Fruit fly (Drosophila melanogaster) whole organism, embryonic: ENCODE results near the gene LysRS.
A peak's percentile ranks its signal among the peaks of the same experiment; 100 is the strongest.

ENCODE experiments used
- ATbp ChIP-seq: fragments of 200-800 bp; sonication (Bioruptor generic); optimal IDR thresholded peaks from 2 replicates; lab custom pipeline; 2017; ENCODE audit warnings: missing biosample characterization, mild to moderate bottlenecking, missing genetic modification characterization, missing genetic modification reagents
- Bgb ChIP-seq: fragments of 200-800 bp; sonication (Bioruptor generic); IDR thresholded peaks from 2 replicates; pipeline ENCODE4 v1.3.6; 2022; ENCODE audit warnings: missing biosample characterization, missing genetic modification characterization; ENCODE audit not compliant: partially characterized antibody
- CG10321 ChIP-seq: fragments of 200-800 bp; sonication (Bioruptor generic); IDR thresholded peaks from 2 replicates; pipeline ENCODE4 v1.3.6; 2022; ENCODE audit warnings: missing biosample characterization, missing genetic modification characterization
- CG11093 ChIP-seq: fragments of 200-800 bp; sonication (Bioruptor generic); IDR thresholded peaks from 3 replicates; pipeline ENCODE4 v1.3.6; 2022; ENCODE audit warnings: missing biosample characterization, missing genetic modification characterization
- CG11695 ChIP-seq: fragments of 200-800 bp; sonication (Bioruptor generic); IDR thresholded peaks from 3 replicates; pipeline ENCODE4 v1.3.6; 2022; ENCODE audit warnings: missing biosample characterization, missing genetic modification characterization
- CG14710 ChIP-seq: fragments of 200-800 bp; sonication (Bioruptor generic); optimal IDR thresholded peaks from 3 replicates; lab custom pipeline; 2019; ENCODE audit warnings: missing biosample characterization, mild to moderate bottlenecking, missing genetic modification characterization, moderate library complexity
- CG15601 ChIP-seq: fragments of 200-800 bp; sonication (Bioruptor generic); optimal IDR thresholded peaks from 3 replicates; lab custom pipeline; 2019; ENCODE audit warnings: missing biosample characterization, mild to moderate bottlenecking, missing genetic modification characterization, moderate library complexity
- CG17359 ChIP-seq: fragments of 200-800 bp; sonication (Bioruptor generic); optimal IDR thresholded peaks from 3 replicates; lab custom pipeline; 2018; ENCODE audit warnings: missing biosample characterization, mild to moderate bottlenecking, missing genetic modification characterization, moderate library complexity
- CG1792 ChIP-seq: fragments of 200-800 bp; sonication (Bioruptor generic); optimal IDR thresholded peaks from 2 replicates; lab custom pipeline; 2016; ENCODE audit warnings: missing biosample characterization, missing genetic modification characterization
- CG18599 ChIP-seq: fragments of 200-800 bp; sonication (Bioruptor generic); optimal IDR thresholded peaks from 3 replicates; lab custom pipeline; 2017; ENCODE audit warnings: missing biosample characterization, missing genetic modification characterization, mild to moderate bottlenecking, moderate library complexity, missing genetic modification reagents
- CG2678 ChIP-seq: fragments of 200-800 bp; sonication (Bioruptor generic); optimal IDR thresholded peaks from 3 replicates; lab custom pipeline; 2019; ENCODE audit warnings: missing biosample characterization, mild to moderate bottlenecking, missing genetic modification characterization, moderate library complexity
- CG31365 ChIP-seq: fragments of 200-800 bp; sonication (Bioruptor generic); optimal IDR thresholded peaks from 2 replicates; lab custom pipeline; 2018; ENCODE audit warnings: missing biosample characterization, mild to moderate bottlenecking, missing genetic modification characterization
- CG3163 ChIP-seq: fragments of 200-800 bp; sonication (Bioruptor generic); optimal IDR thresholded peaks from 3 replicates; lab custom pipeline; 2016; ENCODE audit warnings: missing biosample characterization, missing genetic modification characterization
- CG4282 ChIP-seq: fragments of 200-800 bp; sonication (Bioruptor generic); optimal IDR thresholded peaks from 2 replicates; lab custom pipeline; 2016; ENCODE audit warnings: missing biosample characterization, missing genetic modification characterization
- CG6854 ChIP-seq: fragments of 200-800 bp; sonication (Bioruptor generic); optimal IDR thresholded peaks from 3 replicates; lab custom pipeline; 2017; ENCODE audit warnings: missing biosample characterization, mild to moderate bottlenecking, missing genetic modification characterization
- CG7372 ChIP-seq: fragments of 200-800 bp; sonication (Bioruptor generic); IDR thresholded peaks from 2 replicates; pipeline ENCODE4 v1.3.6; 2022; ENCODE audit warnings: missing biosample characterization, missing genetic modification characterization
- CG9817 ChIP-seq: fragments of 200-800 bp; sonication (Bioruptor generic); optimal IDR thresholded peaks from 2 replicates; lab custom pipeline; 2018; ENCODE audit warnings: missing biosample characterization, mild to moderate bottlenecking, missing genetic modification characterization, moderate library complexity
- CG9932 ChIP-seq: fragments of 200-800 bp; sonication (Bioruptor generic); IDR thresholded peaks from 2 replicates; pipeline ENCODE4 v1.3.6; 2022; ENCODE audit warnings: missing biosample characterization, missing genetic modification characterization
- CkIIα-i1 ChIP-seq: fragments of 200-800 bp; sonication (Bioruptor generic); IDR thresholded peaks from 2 replicates; pipeline ENCODE4 v1.3.6; 2022; ENCODE audit warnings: missing biosample characterization, missing genetic modification characterization
- D ChIP-seq, 2 experiments: fragments of 200-800 bp in 1 of 2; fragments of >200 bp in 1 of 2; sonication (Bioruptor generic) in 1 of 2; optimal IDR thresholded peaks; 2 replicates in 1 of 2; 3 replicates in 1 of 2; lab custom pipeline; 2017; ENCODE audit warnings: mild to moderate bottlenecking in 1 of 2, missing biosample characterization in 1 of 2, missing genetic modification characterization in 1 of 2, missing genetic modification reagents in 1 of 2
- HHEX ChIP-seq: fragments of 200-800 bp; sonication (Bioruptor generic); optimal IDR thresholded peaks from 3 replicates; lab custom pipeline; 2017; ENCODE audit warnings: missing biosample characterization, mild to moderate bottlenecking, missing genetic modification characterization, missing genetic modification reagents
- HLH54F ChIP-seq: fragments of 200-800 bp; sonication (Bioruptor generic); optimal IDR thresholded peaks from 3 replicates; lab custom pipeline; 2016; ENCODE audit warnings: missing biosample characterization, missing genetic modification characterization
- Hmx ChIP-seq: fragments of 200-800 bp; sonication (Bioruptor generic); optimal IDR thresholded peaks from 2 replicates; lab custom pipeline; 2016; ENCODE audit warnings: missing biosample characterization, missing genetic modification characterization
- Med ChIP-seq: fragments of 200-800 bp; sonication (Bioruptor generic); peaks from one replicate; lab custom pipeline; 2016; ENCODE audit warnings: missing biosample characterization, missing genetic modification characterization, mild to moderate bottlenecking, inconsistent platforms, moderate library complexity
- Nf-YC ChIP-seq: fragments of 200-800 bp; optimal IDR thresholded peaks from 3 replicates; lab custom pipeline; 2019; ENCODE audit warnings: missing biosample characterization, mild to moderate bottlenecking, missing genetic modification characterization, moderate library complexity
- Six4 ChIP-seq: fragments of 200-800 bp; sonication (Bioruptor generic); optimal IDR thresholded peaks from 2 replicates; lab custom pipeline; 2016; ENCODE audit warnings: missing biosample characterization, missing genetic modification characterization
- Sox100B ChIP-seq: fragments of 200-800 bp; sonication (Bioruptor generic); optimal IDR thresholded peaks from 3 replicates; lab custom pipeline; 2018; ENCODE audit warnings: missing biosample characterization, mild to moderate bottlenecking, missing genetic modification characterization
- btn ChIP-seq: fragments of 200-800 bp; sonication (Bioruptor generic); optimal IDR thresholded peaks from 2 replicates; lab custom pipeline; 2016; ENCODE audit warnings: missing biosample characterization, missing genetic modification characterization
- cato ChIP-seq: fragments of 200-800 bp; sonication (Bioruptor generic); optimal IDR thresholded peaks from 2 replicates; lab custom pipeline; 2016; ENCODE audit warnings: missing biosample characterization, missing genetic modification characterization, borderline replicate concordance
- chm ChIP-seq: fragments of 200-800 bp; sonication (Bioruptor generic); IDR thresholded peaks from 2 replicates; pipeline ENCODE4 v1.3.6; 2022; ENCODE audit warnings: missing biosample characterization, missing genetic modification characterization
- chn ChIP-seq: fragments of 200-800 bp; sonication (Bioruptor generic); optimal IDR thresholded peaks from 2 replicates; lab custom pipeline; 2016; ENCODE audit warnings: missing biosample characterization, missing genetic modification characterization
- crc ChIP-seq: fragments of 200-800 bp; sonication (Bioruptor generic); optimal IDR thresholded peaks from 2 replicates; lab custom pipeline; 2016; ENCODE audit warnings: missing biosample characterization, missing genetic modification characterization
- crp ChIP-seq, 2 experiments: fragments of 200-800 bp; sonication (Bioruptor generic); optimal IDR thresholded peaks; 2 replicates in 1 of 2; 3 replicates in 1 of 2; lab custom pipeline; 2017; ENCODE audit warnings: missing biosample characterization in 2 of 2, missing genetic modification characterization in 2 of 2, mild to moderate bottlenecking in 1 of 2, moderate library complexity in 1 of 2
- ftz-f1 ChIP-seq: fragments of 200-800 bp; sonication (Bioruptor generic); optimal IDR thresholded peaks from 2 replicates; lab custom pipeline; 2016; ENCODE audit warnings: missing biosample characterization, missing genetic modification characterization
- fu2 ChIP-seq: fragments of 200-800 bp; sonication (Bioruptor generic); optimal IDR thresholded peaks from 2 replicates; lab custom pipeline; 2016; ENCODE audit warnings: missing biosample characterization, missing genetic modification characterization
- gcm ChIP-seq: fragments of 200-800 bp; sonication (Bioruptor generic); optimal IDR thresholded peaks from 2 replicates; lab custom pipeline; 2019; ENCODE audit warnings: missing biosample characterization, mild to moderate bottlenecking, missing genetic modification characterization, moderate library complexity
- gcm2 ChIP-seq: fragments of 200-800 bp; sonication (Bioruptor generic); optimal IDR thresholded peaks from 2 replicates; lab custom pipeline; 2016; ENCODE audit warnings: missing biosample characterization, missing genetic modification characterization
- gsb-n ChIP-seq: fragments of 200-800 bp; sonication (Bioruptor generic); optimal IDR thresholded peaks from 3 replicates; lab custom pipeline; 2018; ENCODE audit warnings: missing biosample characterization, mild to moderate bottlenecking, missing genetic modification characterization
- ham ChIP-seq: fragments of 200-800 bp; sonication (Bioruptor generic); IDR thresholded peaks from 2 replicates; pipeline ENCODE4 v1.3.6; 2022; ENCODE audit warnings: missing biosample characterization, missing genetic modification characterization
- jing ChIP-seq: fragments of 200-800 bp; sonication (Bioruptor generic); optimal IDR thresholded peaks from 2 replicates; lab custom pipeline; 2018; ENCODE audit warnings: missing biosample characterization, mild to moderate bottlenecking, missing genetic modification characterization
- lilli ChIP-seq: fragments of 200-800 bp; sonication (Bioruptor generic); optimal IDR thresholded peaks from 3 replicates; lab custom pipeline; 2016; ENCODE audit warnings: missing biosample characterization, missing genetic modification characterization
- otp ChIP-seq: fragments of 200-800 bp; sonication (Bioruptor generic); IDR thresholded peaks from 3 replicates; pipeline ENCODE4, ENCODE4 v1.3.6; 2022; ENCODE audit warnings: missing biosample characterization, missing genetic modification characterization
- sob ChIP-seq: fragments of 200-800 bp; sonication (Bioruptor generic); IDR thresholded peaks from 2 replicates; pipeline ENCODE4 v1.3.6; 2022; ENCODE audit warnings: missing biosample characterization, missing genetic modification characterization
- tna ChIP-seq: fragments of 200-800 bp; sonication (Bioruptor generic); IDR thresholded peaks from 2 replicates; pipeline ENCODE4 v1.3.6; 2022; ENCODE audit warnings: missing biosample characterization, missing genetic modification characterization; ENCODE audit not compliant: partially characterized antibody
- ttk ChIP-seq: fragments of 200-800 bp; sonication (Bioruptor generic); IDR thresholded peaks from 2 replicates; pipeline ENCODE4 v2.1.2; 2022; ENCODE audit warnings: missing biosample characterization, missing genetic modification characterization
- usp ChIP-seq: fragments of >200 bp; optimal IDR thresholded peaks from 2 replicates; lab custom pipeline; 2017; ENCODE audit warnings: missing biosample characterization, missing genetic modification characterization
- wdn ChIP-seq: fragments of 200-800 bp; sonication (Bioruptor generic); IDR thresholded peaks from 2 replicates; pipeline ENCODE4 v1.3.6; 2022; ENCODE audit warnings: missing biosample characterization, missing genetic modification characterization
- zen ChIP-seq: fragments of 200-800 bp; sonication (Bioruptor generic); optimal IDR thresholded peaks from 3 replicates; lab custom pipeline; 2018; ENCODE audit warnings: missing biosample characterization, mild to moderate bottlenecking, missing genetic modification characterization, moderate library complexity
- zf30C ChIP-seq: fragments of 200-800 bp; sonication (Bioruptor generic); optimal IDR thresholded peaks from 3 replicates; lab custom pipeline; 2018; ENCODE audit warnings: missing biosample characterization, mild to moderate bottlenecking, missing genetic modification characterization

The LysRS gene

DNA sequence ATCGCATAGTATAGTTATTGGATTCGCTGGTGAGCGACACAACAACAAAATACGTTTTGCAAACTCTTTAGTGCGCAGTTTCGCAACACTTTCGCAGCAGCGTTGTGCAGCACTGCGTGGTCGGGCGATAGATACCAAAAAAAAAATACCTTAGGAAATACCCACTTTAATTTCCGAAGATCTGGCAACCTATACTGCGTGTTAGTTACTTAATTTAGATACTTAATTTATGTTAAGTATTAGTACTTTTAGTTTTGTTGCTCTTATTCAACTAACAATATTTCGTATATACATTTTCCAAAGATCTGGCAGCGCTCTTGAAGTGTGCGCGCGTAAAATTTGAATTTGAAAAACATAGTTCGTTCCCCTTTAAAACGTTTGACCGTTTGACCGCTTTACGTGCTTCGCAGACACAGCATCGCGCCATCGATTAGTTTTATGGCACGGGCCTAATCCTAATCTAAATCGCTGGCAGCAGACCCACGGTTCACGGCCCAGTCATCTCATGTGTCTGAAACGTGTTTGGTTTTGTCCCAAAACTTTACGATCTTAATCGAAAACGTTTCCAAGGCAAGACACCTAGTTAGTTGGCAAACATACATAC lies 28.7 kb downstream of the LysRS start, which contains the start of gene LPCAT (continued):
- TF ChIP-seq fu2 (GFP tag; lab: Kevin White, UChicago): peak; percentile 70
- TF ChIP-seq btn (GFP tag; lab: Kevin White, UChicago): peak; percentile 12
- peak; percentile 48 for TF ChIP-seq crc (GFP tag; lab: Kevin White, UChicago)
- no peak for TF ChIP-seq Nf-YC (tag; lab: Kevin White, UChicago)
- peak; percentile 77 for TF ChIP-seq CG2678
- peak; percentile 85 for TF ChIP-seq CG14710 (tag; lab: Kevin White, UChicago)
- TF ChIP-seq CG7372 (GFP tag; lab: Robert Waterston, UW): peak; percentile 72
- TF ChIP-seq lilli (GFP tag; lab: Kevin White, UChicago): peak; percentile 94
- peak; percentile 54 for TF ChIP-seq gcm2 (GFP tag; lab: Kevin White, UChicago)
- TF ChIP-seq CG9817 (tag; lab: Kevin White, UChicago): peak; percentile 70
- peak; percentile 51 for TF ChIP-seq Sox100B
- TF ChIP-seq ftz-f1: no peak
- TF ChIP-seq cato (GFP tag; lab: Kevin White, UChicago): peak; percentile 47
- peak; percentile 93 for TF ChIP-seq CG9932 (GFP tag; lab: Robert Waterston, UW)
- no peak for TF ChIP-seq crp (GFP tag; optimal IDR thresholded peaks at IDR 0.05; lab: Kevin White, UChicago)
- peak; percentile 85 for TF ChIP-seq HLH54F (GFP tag; lab: Kevin White, UChicago)
- no peak for TF ChIP-seq usp (GFP tag; lab: Kevin White, UChicago)
- peak; percentile 43 for TF ChIP-seq Hmx (GFP tag; lab: Kevin White, UChicago)
- no peak for TF ChIP-seq zf30C
- no peak for TF ChIP-seq jing (GFP tag; lab: Kevin White, UChicago)
- TF ChIP-seq ham (GFP tag; lab: Robert Waterston, UW): no peak
- TF ChIP-seq chn (GFP tag; lab: Kevin White, UChicago): peak; percentile 48
- 0 out of 3 replicates have a peak, but pooled peaks have one; percentile 20 for TF ChIP-seq otp
- TF ChIP-seq ATbp: no peak
- peak; percentile 65 for TF ChIP-seq chm (GFP tag; lab: Robert Waterston, UW)
- no peak for TF ChIP-seq CG6854 (GFP tag; lab: Kevin White, UChicago)
- peak; percentile 65; the same call in 1 of the 3 replicates for TF ChIP-seq CG11093 (GFP tag; lab: Robert Waterston, UW)
- TF ChIP-seq gsb-n (tag; lab: Kevin White, UChicago): no peak
- no peak for TF ChIP-seq gcm (GFP tag; lab: Kevin White, UChicago)
- TF ChIP-seq wdn: peak; percentile 74
- TF ChIP-seq CG11695 (GFP tag; lab: Robert Waterston, UW): peak; percentile 49; the same call in 1 of the 3 replicates
- peak; percentile 79 for TF ChIP-seq CG18599 (GFP tag; lab: Kevin White, UChicago)
- TF ChIP-seq CG17359: peak; percentile 77
- TF ChIP-seq Bgb (GFP tag; lab: Robert Waterston, UW): peak; percentile 77
- peak; percentile 29 for TF ChIP-seq CG31365 (tag; lab: Kevin White, UChicago)
- peak; percentile 68 for TF ChIP-seq Six4 (GFP tag; lab: Kevin White, UChicago)
- TF ChIP-seq Med (GFP tag; lab: Kevin White, UChicago): peak; percentile 94
- TF ChIP-seq CG3163 (GFP tag; lab: Kevin White, UChicago): peak; percentile 37
- TF ChIP-seq CG1792 (GFP tag; lab: Kevin White, UChicago): peak; percentile 46
- peak; percentile 40 for TF ChIP-seq CG15601 (tag; lab: Kevin White, UChicago)
- peak; percentile 74 for TF ChIP-seq HHEX (GFP tag; lab: Kevin White, UChicago)
- no peak for TF ChIP-seq D (optimal IDR thresholded peaks at IDR 0.05; lab: Kevin White, UChicago)
- TF ChIP-seq D (GFP tag; optimal IDR thresholded peaks at IDR 0.05; lab: Kevin White, UChicago): peak; percentile 47
- no peak for TF ChIP-seq CkIIα-i1 (GFP tag; lab: Robert Waterston, UW)
- TF ChIP-seq CG10321: 0 out of 2 replicates have a peak, but pooled peaks have one; percentile 39
- peak; percentile 79 for TF ChIP-seq ttk (GFP tag; lab: Robert Waterston, UW)
- 0 out of 2 replicates have a peak, but pooled peaks have one; percentile 41 for TF ChIP-seq tna (GFP tag; lab: Robert Waterston, UW)
- peak; percentile 59 for TF ChIP-seq CG4282 (GFP tag; lab: Kevin White, UChicago)
- peak; percentile 85 for TF ChIP-seq sob (GFP tag; lab: Robert Waterston, UW)
- peak; percentile 77 for TF ChIP-seq zen (tag; lab: Kevin White, UChicago)
